Fruit fly (Drosophila melanogaster) whole organism, prepupa: ENCODE results near the gene CG45218.

Experiments
- CG16779 ChIP-seq: fragments of 200-800 bp; sonication (Bioruptor generic); optimal IDR thresholded peaks from 3 replicates; lab custom pipeline; 2017; ENCODE audit warnings: missing biosample characterization, mild to moderate bottlenecking, missing genetic modification characterization
- CG32006 ChIP-seq: fragments of 200-800 bp; sonication (Bioruptor generic); optimal IDR thresholded peaks from 3 replicates; lab custom pipeline; 2017; ENCODE audit warnings: missing biosample characterization, mild to moderate bottlenecking, missing genetic modification characterization
- CG4318 ChIP-seq: fragments of 200-800 bp; sonication (Bioruptor generic); optimal IDR thresholded peaks from 3 replicates; lab custom pipeline; 2017; ENCODE audit warnings: missing biosample characterization, mild to moderate bottlenecking, missing genetic modification characterization
- CG6854 ChIP-seq: fragments of 200-800 bp; sonication (Bioruptor generic); optimal IDR thresholded peaks from 2 replicates; lab custom pipeline; 2017; ENCODE audit warnings: missing biosample characterization, mild to moderate bottlenecking, missing genetic modification characterization
- CG8632 ChIP-seq: fragments of 200-800 bp; sonication (Bioruptor generic); optimal IDR thresholded peaks from 3 replicates; lab custom pipeline; 2016; ENCODE audit warnings: missing biosample characterization, missing genetic modification characterization
- Eip78C ChIP-seq: fragments of 200-800 bp; sonication (Bioruptor generic); peaks from one replicate; lab custom pipeline; 2016; ENCODE audit warnings: missing biosample characterization, missing genetic modification characterization
- Hr39 ChIP-seq: fragments of 200-800 bp; sonication (Bioruptor generic); optimal IDR thresholded peaks from 2 replicates; lab custom pipeline; 2016; ENCODE audit warnings: missing biosample characterization, missing genetic modification characterization
- Lpt ChIP-seq: fragments of 200-800 bp; sonication (Bioruptor generic); optimal IDR thresholded peaks from 3 replicates; lab custom pipeline; 2016; ENCODE audit warnings: missing biosample characterization, missing genetic modification characterization
- salr ChIP-seq, 2 experiments: fragments of 200-800 bp; sonication (Bioruptor generic); optimal IDR thresholded peaks; 3 replicates each; lab custom pipeline; 2016 to 2018; ENCODE audit warnings: missing biosample characterization in 2 of 2, missing genetic modification characterization in 2 of 2, mild to moderate bottlenecking in 1 of 2

dm6 chr3R:15268426-15268825 lies 22.2 kb downstream of the CG45218 start, which contains the start of the genes CG14864 and Zip88E:
- TF ChIP-seq CG32006 (GFP tag; lab: Kevin White, UChicago) (no peak), Eip78C (GFP tag; lab: Kevin White, UChicago) (no peak), CG4318 (no peak), salr (GFP tag; optimal IDR thresholded peaks at IDR 0.05; lab: Kevin White, UChicago) (no peak), Lpt (GFP tag; lab: Kevin White, UChicago) (no peak), CG6854 (no peak), Hr39 (no peak), CG8632 (GFP tag; lab: Kevin White, UChicago) (no peak), CG16779 (no peak)
